Worm (Caenorhabditis elegans) whole organism, midembryonic: ENCODE measurements around the gene ZK632.4.

Experiments used
- T22C8.4 ChIP-seq: fragments of 200-800 bp; sonication (Bioruptor generic); IDR thresholded peaks from 2 replicates; pipeline ENCODE4 v1.3.6; 2022; ENCODE audit warnings: missing genetic modification characterization, missing compliant biosample characterization
- cog-1 ChIP-seq: sonication (generic microtip); optimal IDR thresholded peaks from 2 replicates; lab custom pipeline; 2016; ENCODE audit warnings: missing genetic modification characterization, missing compliant biosample characterization
- flt-1 ChIP-seq: fragments of 200-800 bp; sonication (Bioruptor generic); IDR thresholded peaks from 2 replicates; pipeline ENCODE4 v1.3.6; 2022; ENCODE audit warnings: missing genetic modification characterization, missing compliant biosample characterization
- klf-2 ChIP-seq: fragments of 200-800 bp; sonication (Bioruptor generic); conservative IDR thresholded peaks from 2 replicates; pipeline ENCODE4 v1.3.6; 2022; ENCODE audit warnings: missing genetic modification reagents, missing genetic modification characterization, missing compliant biosample characterization
- med-1 ChIP-seq: sonication (generic microtip); optimal IDR thresholded peaks from 2 replicates; lab custom pipeline; 2017; ENCODE audit warnings: missing genetic modification characterization, mild to moderate bottlenecking, missing compliant biosample characterization, antibody characterized with exemption, missing genetic modification reagents; ENCODE audit not compliant: insufficient read depth
- ref-1 ChIP-seq: fragments of 200-800 bp; sonication (Bioruptor generic); conservative IDR thresholded peaks from 2 replicates; pipeline ENCODE4 v1.3.6; 2022; ENCODE audit warnings: missing genetic modification reagents, missing genetic modification characterization, missing compliant biosample characterization
- tab-1 ChIP-seq: fragments of 200-800 bp; sonication (Bioruptor generic); IDR thresholded peaks from 2 replicates; pipeline ENCODE4 v1.3.6; 2022; ENCODE audit warnings: missing genetic modification characterization, missing compliant biosample characterization
- ztf-23 ChIP-seq: fragments of 200-800 bp; sonication (Bioruptor generic); IDR thresholded peaks from 2 replicates; pipeline ENCODE4 v1.3.6; 2022; ENCODE audit warnings: missing genetic modification reagents, missing genetic modification characterization, missing compliant biosample characterization
- ztf-29 ChIP-seq: fragments of 200-800 bp; sonication (Bioruptor generic); IDR thresholded peaks from 2 replicates; pipeline ENCODE4 v1.3.6; 2022; ENCODE audit warnings: missing genetic modification reagents, missing genetic modification characterization, missing compliant biosample characterization

ce11 chrIII:9848603-9849002 lies 41.3 kb upstream of the ZK632.4 start:
- TF ChIP-seq ref-1 (GFP tag; lab: Robert Waterston, UW) (no peak), klf-2 (GFP tag; lab: Robert Waterston, UW) (no peak), flt-1 (no peak), cog-1 (tag; lab: Kevin White, UChicago) (no peak), med-1 (GFP tag; lab: Kevin White, UChicago) (no peak), ztf-29 (GFP tag; lab: Robert Waterston, UW) (no peak), tab-1 (no peak), T22C8.4 (GFP tag; lab: Robert Waterston, UW) (no peak), ztf-23 (GFP tag; lab: Robert Waterston, UW) (no peak)
